Worm (Caenorhabditis elegans): ENCODE data around the gene srbc-36.

srbc-36 gene

DNA sequence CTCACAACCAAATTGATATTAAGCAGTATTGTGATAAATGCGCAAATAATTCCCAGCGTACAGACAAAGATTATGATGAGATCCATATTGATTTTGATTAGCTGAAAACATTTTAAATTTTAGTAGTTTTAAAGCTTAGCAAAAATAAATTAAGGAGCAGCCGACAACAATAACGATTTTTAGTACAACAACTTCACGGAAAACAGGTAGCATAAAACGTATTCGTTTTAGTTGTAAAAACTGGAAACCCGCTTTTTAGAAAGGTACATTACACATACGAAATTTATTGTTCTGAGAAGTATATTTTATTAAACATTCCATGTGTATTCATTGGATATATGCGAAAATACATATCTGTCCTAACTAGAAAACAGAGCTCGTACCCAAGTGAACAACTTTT is at the start of gene srbc-36:
srbc-36 (minus strand) TSS at position 101 of the 400 bp plus-strand sequence.
- TF ChIP-seq unc-39 (tag; optimal IDR thresholded peaks at IDR 0.05) (no peak), ztf-11 (tag; optimal IDR thresholded peaks at IDR 0.05) (no peak), eor-1 (tag; optimal IDR thresholded peaks at IDR 0.05) (no peak)

DNA sequence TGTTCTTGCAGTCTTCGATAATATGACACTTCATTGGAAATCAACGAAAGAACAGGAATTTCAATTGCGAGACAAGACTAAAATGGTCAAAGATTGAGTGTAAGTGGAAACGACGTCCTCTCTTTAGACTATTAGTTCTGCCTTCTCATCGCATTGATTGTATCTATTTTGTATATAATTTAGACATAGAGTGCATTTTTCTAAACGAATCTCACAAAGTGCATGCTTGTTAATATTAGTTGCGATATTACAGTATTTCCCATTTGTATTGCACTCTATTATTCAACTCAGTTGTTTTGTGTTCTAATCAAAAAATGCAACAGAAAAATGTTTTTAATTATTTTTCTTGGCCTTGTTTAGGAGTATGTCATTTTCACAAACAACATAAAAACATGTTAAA is 48.0 kb upstream of the srbc-36 start, which contains the start of gene nhr-93:
nhr-93 (minus strand) TSS at position 101 of the 400 bp plus-strand sequence.
- no peak for TF ChIP-seq ceh-9 (tag; optimal IDR thresholded peaks at IDR 0.05)
- TF ChIP-seq aly-2 (tag; optimal IDR thresholded peaks at IDR 0.05): no peak
- no peak for TF ChIP-seq fos-1 (tag; optimal IDR thresholded peaks at IDR 0.05)
- TF ChIP-seq ztf-11 (tag; optimal IDR thresholded peaks at IDR 0.05): no peak
- no peak for TF ChIP-seq unc-62 (GFP tag; optimal IDR thresholded peaks at IDR 0.05)

ce11 chrV:3535260-3535659 is 44.9 kb upstream of the srbc-36 start, which contains the start of gene nhr-221:
Gene nhr-221 (minus strand): TSS chrV:3535360.
- TF ChIP-seq R02D3.7 (tag; optimal IDR thresholded peaks at IDR 0.05): no peak
- no peak for TF ChIP-seq hmg-11 (tag; optimal IDR thresholded peaks at IDR 0.05)
- no peak for TF ChIP-seq eor-1 (tag; optimal IDR thresholded peaks at IDR 0.05)
- no peak for TF ChIP-seq aly-2 (tag; optimal IDR thresholded peaks at IDR 0.05)
- no peak for TF ChIP-seq lin-39 (tag; optimal IDR thresholded peaks at IDR 0.05)
- no peak for TF ChIP-seq ceh-82 (tag; optimal IDR thresholded peaks at IDR 0.05)
- no peak for TF ChIP-seq skn-1 (tag; optimal IDR thresholded peaks at IDR 0.05)
- TF ChIP-seq sea-2 (GFP tag; optimal IDR thresholded peaks at IDR 0.05): no peak

DNA sequence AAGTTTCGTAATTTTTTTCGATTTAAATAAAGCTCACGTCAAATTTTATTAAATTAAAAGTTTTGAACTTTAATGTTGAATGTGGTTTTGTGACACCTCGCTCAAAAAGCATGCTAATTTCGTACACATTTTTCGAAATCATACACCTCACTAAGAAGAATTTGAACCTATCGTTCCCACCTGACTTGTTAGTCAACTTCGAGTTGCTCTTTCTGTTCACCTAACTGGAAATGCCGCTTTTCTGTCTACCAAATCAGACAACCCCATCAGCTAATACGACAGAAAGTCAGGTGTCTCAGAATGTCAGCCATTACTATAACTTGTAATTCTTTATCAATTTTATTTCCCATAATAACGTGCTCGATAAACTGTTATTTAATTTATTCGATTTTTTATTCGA is 40.1 kb upstream of the srbc-36 start, which contains the start of gene srbc-66:
srbc-66 (plus strand) TSS at position 301 of the 400 bp plus-strand sequence.
- TF ChIP-seq mdl-1 (tag; optimal IDR thresholded peaks at IDR 0.05) (no peak), lin-15B (tag; optimal IDR thresholded peaks at IDR 0.05) (no peak), lin-39 (tag; optimal IDR thresholded peaks at IDR 0.05) (no peak), ceh-9 (tag; optimal IDR thresholded peaks at IDR 0.05) (no peak), daf-12 (tag; optimal IDR thresholded peaks at IDR 0.05) (no peak), lsy-12 (tag; optimal IDR thresholded peaks at IDR 0.05) (no peak), ztf-4 (tag; optimal IDR thresholded peaks at IDR 0.05) (no peak), nhr-43 (tag; optimal IDR thresholded peaks at IDR 0.05; ENCODE audit: poor library complexity, severe bottlenecking) (no peak), ZK546.5 (tag; optimal IDR thresholded peaks at IDR 0.05) (no peak)

DNA sequence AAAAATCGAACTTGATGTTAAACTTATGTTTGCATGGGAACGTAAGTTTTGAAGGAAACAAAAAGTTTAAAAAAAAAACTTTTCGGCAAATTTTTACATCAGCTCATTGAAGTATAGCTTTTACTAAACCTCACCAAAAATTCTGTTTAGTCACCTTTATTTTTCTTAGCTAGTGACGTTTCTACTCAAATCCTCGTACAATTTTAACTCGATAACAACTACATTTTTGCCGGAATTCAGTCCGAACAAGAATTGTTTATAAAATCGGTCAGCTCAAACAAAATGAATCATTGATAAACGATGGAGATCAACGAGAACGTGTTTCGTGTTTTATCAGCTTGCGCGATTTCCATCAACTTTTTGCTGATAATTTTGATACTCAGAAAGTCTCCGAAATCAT is 36.5 kb upstream of the srbc-36 start, which contains the start of gene str-260:
str-260 (plus strand) TSS at position 301 of the 400 bp plus-strand sequence.
- TF ChIP-seq mdl-1 (tag; optimal IDR thresholded peaks at IDR 0.05): no peak
- no peak for TF ChIP-seq egl-5 (tag; optimal IDR thresholded peaks at IDR 0.05)
- TF ChIP-seq nhr-67 (tag; optimal IDR thresholded peaks at IDR 0.05): no peak
- TF ChIP-seq R02D3.7 (tag; optimal IDR thresholded peaks at IDR 0.05): no peak
- TF ChIP-seq fkh-10 (GFP tag; optimal IDR thresholded peaks at IDR 0.05): no peak
- no peak for TF ChIP-seq elt-1 (tag; optimal IDR thresholded peaks at IDR 0.05)
- no peak for TF ChIP-seq daf-12 (tag; optimal IDR thresholded peaks at IDR 0.05)
- no peak for TF ChIP-seq nhr-43 (tag; optimal IDR thresholded peaks at IDR 0.05; ENCODE audit: poor library complexity, severe bottlenecking)
- TF ChIP-seq elt-2 (tag; optimal IDR thresholded peaks at IDR 0.05): no peak
- TF ChIP-seq fos-1 (tag; optimal IDR thresholded peaks at IDR 0.05): no peak
- no peak for TF ChIP-seq ztf-4 (tag; optimal IDR thresholded peaks at IDR 0.05)
- TF ChIP-seq ceh-28 (tag; optimal IDR thresholded peaks at IDR 0.05): no peak
- TF ChIP-seq ceh-16 (tag; optimal IDR thresholded peaks at IDR 0.05): no peak
- no peak for TF ChIP-seq pha-4 (tag; optimal IDR thresholded peaks at IDR 0.05)
- TF ChIP-seq ceh-9 (tag; optimal IDR thresholded peaks at IDR 0.05): no peak
- TF ChIP-seq skn-1 (tag; optimal IDR thresholded peaks at IDR 0.05): no peak
- TF ChIP-seq egl-27 (tag; optimal IDR thresholded peaks at IDR 0.05): no peak
- no peak for TF ChIP-seq ama-1 (optimal IDR thresholded peaks at IDR 0.05)

ce11 chrV:3524970-3525369 is 34.6 kb upstream of the srbc-36 start, which contains the start of gene T24A6.7:
Gene T24A6.7 (plus strand): TSS chrV:3525270.
- TF ChIP-seq elt-2 (tag; optimal IDR thresholded peaks at IDR 0.05): no peak
- TF ChIP-seq fkh-2 (tag; optimal IDR thresholded peaks at IDR 0.05): no peak
- TF ChIP-seq egl-5 (tag; optimal IDR thresholded peaks at IDR 0.05): no peak
- no peak for TF ChIP-seq nhr-43 (tag; optimal IDR thresholded peaks at IDR 0.05; ENCODE audit: poor library complexity, severe bottlenecking)
- no peak for TF ChIP-seq fos-1 (tag; optimal IDR thresholded peaks at IDR 0.05)
- TF ChIP-seq pha-4 (tag; optimal IDR thresholded peaks at IDR 0.05): no peak
- TF ChIP-seq lsy-12 (tag; optimal IDR thresholded peaks at IDR 0.05): no peak
- TF ChIP-seq nhr-76 (tag; optimal IDR thresholded peaks at IDR 0.05): no peak
- no peak for TF ChIP-seq lin-15B (tag; optimal IDR thresholded peaks at IDR 0.05)
- no peak for TF ChIP-seq nhr-25 (tag; optimal IDR thresholded peaks at IDR 0.05)
- no peak for TF ChIP-seq ztf-11 (tag; optimal IDR thresholded peaks at IDR 0.05)
- no peak for TF ChIP-seq unc-62 (GFP tag; optimal IDR thresholded peaks at IDR 0.05)

Data from whole organism, L3 larva.